Fruit fly (Drosophila melanogaster): ENCODE results near the gene CG17991.

CG17991 gene

DNA sequence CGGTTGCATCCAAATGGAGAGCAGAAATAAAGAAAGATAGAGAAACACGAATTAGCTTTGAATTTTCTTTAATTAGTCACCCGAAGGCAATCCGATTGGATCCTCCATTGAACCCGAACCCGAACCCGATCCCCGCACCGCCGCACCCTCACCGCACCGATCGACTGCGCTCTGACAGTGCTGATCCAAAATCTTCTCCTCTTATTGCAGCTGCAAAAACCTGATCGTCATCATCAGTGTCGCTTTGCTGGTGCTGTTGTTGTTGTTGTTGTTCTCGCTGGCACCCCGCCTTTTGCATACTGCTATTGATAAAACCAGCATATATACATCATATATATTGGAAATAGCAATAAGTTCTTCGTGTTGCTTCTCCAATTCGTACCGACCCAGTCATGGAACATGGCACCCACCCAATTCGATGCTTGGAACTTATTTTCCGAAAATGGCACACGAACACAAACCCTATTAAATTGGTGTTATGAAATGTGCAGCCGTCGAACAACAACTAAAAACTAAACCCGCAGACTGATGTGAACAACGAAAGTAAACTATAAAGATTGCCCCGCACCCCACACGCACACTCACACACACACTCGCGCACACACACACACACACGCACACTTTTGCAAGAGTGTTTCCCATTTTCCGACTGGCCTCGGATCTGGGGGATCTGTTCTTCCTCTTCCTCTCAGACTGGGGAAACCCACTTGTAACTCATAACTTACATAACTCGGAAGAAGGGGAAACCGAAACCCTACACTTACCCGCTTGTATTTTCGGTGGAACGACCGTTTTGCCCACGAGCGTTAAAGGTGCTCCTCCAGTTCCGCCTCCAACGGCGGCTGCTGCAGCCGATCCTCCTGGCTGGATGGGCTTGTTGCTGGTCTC, 29.6 kb downstream of the CG17991 start:
- no peak for TF ChIP-seq Sox15 (GFP tag; optimal IDR thresholded peaks at IDR 0.05)
- TF ChIP-seq fd85E (GFP tag; optimal IDR thresholded peaks at IDR 0.05) = no peak
- no peak for TF ChIP-seq CG3032 (tag; optimal IDR thresholded peaks at IDR 0.05)
- no peak for TF ChIP-seq Smox (GFP tag; optimal IDR thresholded peaks at IDR 0.05)
- no peak for TF ChIP-seq Eip75B (GFP tag; optimal IDR thresholded peaks at IDR 0.05)
- no peak for TF ChIP-seq net (GFP tag; optimal IDR thresholded peaks at IDR 0.05)
- TF ChIP-seq Hr38 (GFP tag; optimal IDR thresholded peaks at IDR 0.05) = no peak
- TF ChIP-seq fkh (GFP tag; optimal IDR thresholded peaks at IDR 0.05) = no peak
- TF ChIP-seq CG8319 (GFP tag; optimal IDR thresholded peaks at IDR 0.05) = no peak
- TF ChIP-seq CG7368 (GFP tag; optimal IDR thresholded peaks at IDR 0.05) = no peak
- TF ChIP-seq ss (GFP tag; optimal IDR thresholded peaks at IDR 0.05) = peak; percentile 22 to 44
- TF ChIP-seq Lpt (GFP tag; optimal IDR thresholded peaks at IDR 0.05) = peak; percentile 6
- TF ChIP-seq dac (GFP tag; optimal IDR thresholded peaks at IDR 0.05) = no peak
- TF ChIP-seq CG10669 (GFP tag; optimal IDR thresholded peaks at IDR 0.05) = no peak
- no peak for TF ChIP-seq CG6163 (GFP tag; IDR thresholded peaks at IDR 0.05)
- no peak for TF ChIP-seq CG4318 (GFP tag; optimal IDR thresholded peaks at IDR 0.05)
- peak; percentile 10 for TF ChIP-seq CG6808 (GFP tag; optimal IDR thresholded peaks at IDR 0.05)
- TF ChIP-seq CG8119 (GFP tag; IDR thresholded peaks at IDR 0.05) = 0 out of 3 replicates have a peak, but pooled peaks have one; percentile 20
- TF ChIP-seq topi (GFP tag; optimal IDR thresholded peaks at IDR 0.05) = no peak
- no peak for TF ChIP-seq Gug (GFP tag; IDR thresholded peaks at IDR 0.05)
- TF ChIP-seq CG11762 (GFP tag; optimal IDR thresholded peaks at IDR 0.05; ENCODE audit: insufficient read depth) = no peak
- TF ChIP-seq CG15336 (GFP tag; IDR thresholded peaks at IDR 0.05) = no peak
- no peak for TF ChIP-seq cyc (GFP tag; optimal IDR thresholded peaks at IDR 0.05)
- TF ChIP-seq CG11902 (GFP tag; optimal IDR thresholded peaks at IDR 0.05) = no peak
- no peak for TF ChIP-seq CG31627 (GFP tag; optimal IDR thresholded peaks at IDR 0.05)
- no peak for TF ChIP-seq CG10631 (GFP tag; optimal IDR thresholded peaks at IDR 0.05)
- TF ChIP-seq achi (GFP tag; optimal IDR thresholded peaks at IDR 0.05) = no peak
- no peak for TF ChIP-seq pdm3 (GFP tag; optimal IDR thresholded peaks at IDR 0.05)
- TF ChIP-seq Ets96B (tag; optimal IDR thresholded peaks at IDR 0.05) = no peak
- TF ChIP-seq CG34406 (GFP tag; optimal IDR thresholded peaks at IDR 0.05) = no peak
- no peak for TF ChIP-seq esn (GFP tag; optimal IDR thresholded peaks at IDR 0.05)
- TF ChIP-seq acj6 (GFP tag; optimal IDR thresholded peaks at IDR 0.05) = no peak
- no peak for TF ChIP-seq Sox102F (GFP tag; optimal IDR thresholded peaks at IDR 0.05)
- TF ChIP-seq CG6854 (GFP tag; optimal IDR thresholded peaks at IDR 0.05) = peak; percentile 44
- TF ChIP-seq Hr4 (GFP tag; optimal IDR thresholded peaks at IDR 0.05) = no peak
- TF ChIP-seq spab (GFP tag; optimal IDR thresholded peaks at IDR 0.05) = peak; percentile 1
- no peak for TF ChIP-seq CG32006 (GFP tag; optimal IDR thresholded peaks at IDR 0.05)
- no peak for TF ChIP-seq Eip93F (GFP tag; optimal IDR thresholded peaks at IDR 0.05)
- TF ChIP-seq Eip78C (GFP tag) = peak; percentile 54
- no peak for TF ChIP-seq Sox14 (GFP tag; optimal IDR thresholded peaks at IDR 0.05)
- TF ChIP-seq dsx (GFP tag; optimal IDR thresholded peaks at IDR 0.05; ENCODE audit: poor library complexity, severe bottlenecking) = no peak
- peak; percentile 8 for TF ChIP-seq CG9139 (GFP tag; optimal IDR thresholded peaks at IDR 0.05)
- TF ChIP-seq CG16779 (tag; optimal IDR thresholded peaks at IDR 0.05) = no peak
- peak; percentile 98 for TF ChIP-seq svp (GFP tag)
- no peak for TF ChIP-seq CG8632 (GFP tag; optimal IDR thresholded peaks at IDR 0.05)
- no peak for TF ChIP-seq Ets21C (GFP tag; optimal IDR thresholded peaks at IDR 0.05)
- TF ChIP-seq salr (GFP tag; optimal IDR thresholded peaks at IDR 0.05) = no peak
- TF ChIP-seq Blimp-1 (GFP tag; optimal IDR thresholded peaks at IDR 0.05) = no peak
- TF ChIP-seq Met (GFP tag; optimal IDR thresholded peaks at IDR 0.05) = no peak
- peak; percentile 23 for TF ChIP-seq CG1621 (tag; optimal IDR thresholded peaks at IDR 0.05)
- TF ChIP-seq CG11294 (GFP tag; IDR thresholded peaks at IDR 0.05) = no peak
